Worm (Caenorhabditis elegans): ENCODE results near the gene C05D11.1.

Gene C05D11.1

ce11 chrIII:6436308-6436707 is at the start of gene C05D11.1:
C05D11.1 (plus strand) TSS chrIII:6436608.
- TF ChIP-seq pes-1 (GFP tag; IDR thresholded peaks at IDR 0.05), result no peak
- TF ChIP-seq aly-1 (tag; optimal IDR thresholded peaks at IDR 0.05), result no peak
- TF ChIP-seq ama-1 (optimal IDR thresholded peaks at IDR 0.05), result no peak
- TF ChIP-seq ceh-13 (GFP tag; optimal IDR thresholded peaks at IDR 0.05), result no peak
- TF ChIP-seq flt-1 (GFP tag; IDR thresholded peaks at IDR 0.05), result no peak
- no peak for TF ChIP-seq ceh-36 (tag; optimal IDR thresholded peaks at IDR 0.05)
- TF ChIP-seq hmbx-1 (tag; optimal IDR thresholded peaks at IDR 0.05), result no peak
- TF ChIP-seq ets-7 (tag; optimal IDR thresholded peaks at IDR 0.05), result no peak

- no peak for TF ChIP-seq tbx-11 (GFP tag; IDR thresholded peaks at IDR 0.05)
These were observed 46.9 kb upstream of the C05D11.1 start, which contains the start of gene C16A3.2 for ce11 chrIII:6389533-6389932. C16A3.2 (plus strand) TSS chrIII:6389833.

ce11 chrIII:6390644-6391043 is 45.8 kb upstream of the C05D11.1 start, which contains the start of gene smrc-1:
smrc-1 (plus strand) TSS chrIII:6390944.
- TF ChIP-seq sea-1 (GFP tag; conservative IDR thresholded peaks at IDR 0.05), result no peak
- no peak for TF ChIP-seq scrt-1 (GFP tag; IDR thresholded peaks at IDR 0.05)
- no peak for TF ChIP-seq ceh-13 (GFP tag; optimal IDR thresholded peaks at IDR 0.05)
- no peak for TF ChIP-seq tbx-37 (GFP tag; conservative IDR thresholded peaks at IDR 0.05)
- no peak for TF ChIP-seq pes-1 (GFP tag; IDR thresholded peaks at IDR 0.05)
- TF ChIP-seq hnd-1 (tag; optimal IDR thresholded peaks at IDR 0.05), result no peak
- no peak for TF ChIP-seq ets-7 (tag; optimal IDR thresholded peaks at IDR 0.05)
- TF ChIP-seq B0310.2 (tag; optimal IDR thresholded peaks at IDR 0.05), result no peak
- no peak for TF ChIP-seq flt-1 (GFP tag; IDR thresholded peaks at IDR 0.05)
- TF ChIP-seq F13C5.2 (tag; optimal IDR thresholded peaks at IDR 0.05), result no peak
- TF ChIP-seq tbx-11 (GFP tag; IDR thresholded peaks at IDR 0.05), result no peak
- TF ChIP-seq aly-1 (tag; optimal IDR thresholded peaks at IDR 0.05), result no peak

DNA sequence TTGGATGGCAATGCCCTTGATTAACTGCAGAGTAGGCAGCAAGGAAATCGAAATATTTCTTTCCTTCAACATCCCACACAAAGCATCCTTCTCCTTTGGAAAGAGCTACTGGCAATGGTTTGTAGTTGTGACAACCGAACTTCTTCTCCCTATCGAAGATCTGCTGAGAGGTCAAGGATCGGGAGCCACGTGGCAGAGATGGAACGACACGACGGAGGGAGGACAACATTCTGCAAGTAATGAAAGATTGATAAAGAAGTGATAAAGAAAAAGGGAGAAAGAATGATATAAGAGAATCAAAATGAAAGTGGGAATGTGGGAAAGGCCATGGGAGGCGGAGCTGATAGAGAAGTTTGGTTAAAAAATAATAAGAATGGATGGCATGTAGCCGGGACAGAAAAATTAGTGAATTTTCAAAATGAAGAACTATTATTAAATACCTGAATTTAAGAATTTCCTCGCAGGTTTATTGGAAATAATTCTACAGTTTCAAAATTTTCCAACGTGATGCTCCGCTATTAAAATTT is 40.6 kb upstream of the C05D11.1 start, which contains the start of gene oatr-1:
TSS of gene oatr-1 (minus strand) at position 477 of the 527 bp plus-strand sequence.
- no peak for TF ChIP-seq F13C5.2 (tag; optimal IDR thresholded peaks at IDR 0.05)
- no peak for TF ChIP-seq sea-1 (GFP tag; conservative IDR thresholded peaks at IDR 0.05)
- no peak for TF ChIP-seq ceh-36 (tag; optimal IDR thresholded peaks at IDR 0.05)
- TF ChIP-seq ceh-13 (GFP tag; optimal IDR thresholded peaks at IDR 0.05), result no peak

DNA sequence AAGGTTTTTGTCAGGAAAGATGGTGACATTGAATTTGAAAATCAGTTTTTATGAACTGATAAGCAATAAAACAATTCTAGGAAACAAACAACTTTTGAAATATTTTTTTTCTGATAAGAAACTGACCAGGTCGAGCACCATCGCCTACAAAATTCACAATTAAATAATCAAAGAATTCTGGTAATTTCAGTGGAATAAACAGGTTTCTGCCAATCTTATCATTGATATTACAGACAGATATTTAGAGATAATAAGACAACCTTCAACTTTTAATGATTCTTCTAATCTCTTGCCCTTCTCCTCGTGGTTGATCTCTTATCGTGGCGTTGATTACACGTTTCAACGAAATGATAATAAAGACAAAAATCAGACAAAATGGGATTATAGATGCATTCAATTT is 40.0 kb upstream of the C05D11.1 start:
- TF ChIP-seq ceh-36 (tag; optimal IDR thresholded peaks at IDR 0.05) (no peak), hmg-4 (GFP tag; optimal IDR thresholded peaks at IDR 0.05) (no peak), sea-1 (GFP tag; conservative IDR thresholded peaks at IDR 0.05) (no peak), flt-1 (GFP tag; IDR thresholded peaks at IDR 0.05) (no peak), ama-1 (optimal IDR thresholded peaks at IDR 0.05) (no peak), hnd-1 (tag; optimal IDR thresholded peaks at IDR 0.05) (no peak), B0310.2 (tag; optimal IDR thresholded peaks at IDR 0.05) (no peak), tra-4 (tag; optimal IDR thresholded peaks at IDR 0.05) (no peak), aly-1 (tag; optimal IDR thresholded peaks at IDR 0.05) (no peak), ets-7 (tag; optimal IDR thresholded peaks at IDR 0.05) (no peak), hmbx-1 (tag; optimal IDR thresholded peaks at IDR 0.05) (no peak), F13C5.2 (tag; optimal IDR thresholded peaks at IDR 0.05) (no peak), tbx-11 (GFP tag; IDR thresholded peaks at IDR 0.05) (no peak), scrt-1 (GFP tag; IDR thresholded peaks at IDR 0.05) (no peak), ceh-13 (GFP tag; optimal IDR thresholded peaks at IDR 0.05) (no peak), tbx-37 (GFP tag; conservative IDR thresholded peaks at IDR 0.05) (no peak), pes-1 (GFP tag; IDR thresholded peaks at IDR 0.05) (no peak)

ce11 chrIII:6398124-6398523 is 38.3 kb upstream of the C05D11.1 start:
- TF ChIP-seq pes-1 (GFP tag; IDR thresholded peaks at IDR 0.05) (no peak), ets-7 (tag; optimal IDR thresholded peaks at IDR 0.05) (no peak), sea-1 (GFP tag; conservative IDR thresholded peaks at IDR 0.05) (no peak), hmg-4 (GFP tag; optimal IDR thresholded peaks at IDR 0.05) (no peak), tbx-37 (GFP tag; conservative IDR thresholded peaks at IDR 0.05) (no peak), hnd-1 (tag; optimal IDR thresholded peaks at IDR 0.05) (no peak), ama-1 (optimal IDR thresholded peaks at IDR 0.05) (no peak), B0310.2 (tag; optimal IDR thresholded peaks at IDR 0.05) (no peak), ceh-13 (GFP tag; optimal IDR thresholded peaks at IDR 0.05) (no peak), tra-4 (tag; optimal IDR thresholded peaks at IDR 0.05) (no peak), F13C5.2 (tag; optimal IDR thresholded peaks at IDR 0.05) (no peak)

DNA sequence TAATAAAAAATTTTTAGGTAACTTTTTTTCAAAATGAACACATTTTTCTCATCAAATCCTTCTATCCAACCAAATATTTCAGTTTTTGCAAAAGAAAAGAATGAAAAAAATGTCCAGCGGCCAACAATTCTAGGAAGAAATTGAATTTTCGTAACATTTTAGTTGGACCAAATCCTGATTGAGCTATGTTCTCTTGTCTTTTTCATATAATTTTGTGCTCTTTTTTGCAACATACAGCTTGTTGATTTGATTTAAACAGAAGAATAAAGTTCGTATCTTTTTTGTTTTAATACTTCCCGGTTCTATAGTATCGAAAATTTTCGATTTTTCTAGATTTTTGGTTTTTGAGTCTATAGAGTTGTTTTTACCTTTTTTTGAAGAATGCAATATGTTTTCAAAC is 37.0 kb upstream of the C05D11.1 start:
- no peak for TF ChIP-seq ama-1 (optimal IDR thresholded peaks at IDR 0.05)
- no peak for TF ChIP-seq B0310.2 (tag; optimal IDR thresholded peaks at IDR 0.05)

ce11 chrIII:6402346-6402745 is 34.1 kb upstream of the C05D11.1 start:
- TF ChIP-seq ets-7 (tag; optimal IDR thresholded peaks at IDR 0.05) (no peak), pes-1 (GFP tag; IDR thresholded peaks at IDR 0.05) (no peak), ceh-36 (tag; optimal IDR thresholded peaks at IDR 0.05) (no peak), ama-1 (optimal IDR thresholded peaks at IDR 0.05) (no peak), tbx-37 (GFP tag; conservative IDR thresholded peaks at IDR 0.05) (no peak), tbx-11 (GFP tag; IDR thresholded peaks at IDR 0.05) (no peak)

- TF ChIP-seq pes-1 (GFP tag; IDR thresholded peaks at IDR 0.05) (no peak), hmbx-1 (tag; optimal IDR thresholded peaks at IDR 0.05) (no peak), hmg-4 (GFP tag; optimal IDR thresholded peaks at IDR 0.05) (no peak), sea-1 (GFP tag; conservative IDR thresholded peaks at IDR 0.05) (no peak), scrt-1 (GFP tag; IDR thresholded peaks at IDR 0.05) (no peak), hnd-1 (tag; optimal IDR thresholded peaks at IDR 0.05) (no peak), tra-4 (tag; optimal IDR thresholded peaks at IDR 0.05) (no peak), ets-7 (tag; optimal IDR thresholded peaks at IDR 0.05) (no peak), ceh-36 (tag; optimal IDR thresholded peaks at IDR 0.05) (no peak), B0310.2 (tag; optimal IDR thresholded peaks at IDR 0.05) (no peak), ama-1 (optimal IDR thresholded peaks at IDR 0.05) (no peak), ceh-13 (GFP tag; optimal IDR thresholded peaks at IDR 0.05) (no peak), tbx-37 (GFP tag; conservative IDR thresholded peaks at IDR 0.05) (no peak), F13C5.2 (tag; optimal IDR thresholded peaks at IDR 0.05) (no peak), aly-1 (tag; optimal IDR thresholded peaks at IDR 0.05) (no peak), tbx-11 (GFP tag; IDR thresholded peaks at IDR 0.05) (no peak), flt-1 (GFP tag; IDR thresholded peaks at IDR 0.05) (no peak)
These were observed 33.6 kb upstream of the C05D11.1 start for ce11 chrIII:6402810-6403209.
